Fruit fly (Drosophila melanogaster) whole organism, embryonic: ENCODE results near the gene Kaz-m1.

Experiments used
- Bdp1 ChIP-seq: fragments of 200-800 bp; sonication (Bioruptor generic); optimal IDR thresholded peaks from 3 replicates; lab custom pipeline; 2016; ENCODE audit warnings: missing biosample characterization, missing genetic modification characterization
- CG13296 ChIP-seq: fragments of 200-800 bp; sonication (Bioruptor generic); optimal IDR thresholded peaks from 3 replicates; lab custom pipeline; 2018; ENCODE audit warnings: missing biosample characterization, mild to moderate bottlenecking, missing genetic modification characterization
- CG13624 ChIP-seq: fragments of 200-800 bp; sonication (Bioruptor generic); optimal IDR thresholded peaks from 2 replicates; lab custom pipeline; 2016; ENCODE audit warnings: missing biosample characterization, missing genetic modification characterization
- CG15601 ChIP-seq: fragments of 200-800 bp; sonication (Bioruptor generic); optimal IDR thresholded peaks from 3 replicates; lab custom pipeline; 2019; ENCODE audit warnings: missing biosample characterization, mild to moderate bottlenecking, missing genetic modification characterization, moderate library complexity
- CG18764 ChIP-seq: fragments of 200-800 bp; sonication (Bioruptor generic); optimal IDR thresholded peaks from 3 replicates; lab custom pipeline; 2016; ENCODE audit warnings: missing biosample characterization, missing genetic modification characterization
- CG30403 ChIP-seq: fragments of 200-800 bp; sonication (Bioruptor generic); optimal IDR thresholded peaks from 3 replicates; lab custom pipeline; 2016; ENCODE audit warnings: missing biosample characterization, missing genetic modification characterization
- CG31224 ChIP-seq: fragments of 200-800 bp; sonication (Bioruptor generic); IDR thresholded peaks from 2 replicates; pipeline ENCODE4 v1.3.6; 2022; ENCODE audit warnings: missing biosample characterization, missing genetic modification characterization
- CG3163 ChIP-seq: fragments of 200-800 bp; sonication (Bioruptor generic); optimal IDR thresholded peaks from 3 replicates; lab custom pipeline; 2016; ENCODE audit warnings: missing biosample characterization, missing genetic modification characterization
- CG34376 ChIP-seq: fragments of 200-800 bp; sonication (Bioruptor generic); optimal IDR thresholded peaks from 2 replicates; lab custom pipeline; 2018; ENCODE audit warnings: missing biosample characterization, mild to moderate bottlenecking, missing genetic modification characterization
- CG5180 ChIP-seq: fragments of 200-800 bp; sonication (Bioruptor generic); optimal IDR thresholded peaks from 3 replicates; lab custom pipeline; 2017; ENCODE audit warnings: missing biosample characterization, missing genetic modification characterization, mild to moderate bottlenecking, moderate library complexity, missing genetic modification reagents
- CG6791 ChIP-seq: fragments of 200-800 bp; sonication (Bioruptor generic); IDR thresholded peaks from 3 replicates; pipeline ENCODE4 v1.3.6; 2022; ENCODE audit warnings: missing biosample characterization, missing genetic modification characterization; ENCODE audit not compliant: partially characterized antibody
- CG6813 ChIP-seq: fragments of 200-800 bp; sonication (Bioruptor generic); optimal IDR thresholded peaks from 2 replicates; lab custom pipeline; 2017; ENCODE audit warnings: missing biosample characterization, missing genetic modification characterization, mild to moderate bottlenecking, moderate library complexity, missing genetic modification reagents
- CG7963 ChIP-seq: fragments of 200-800 bp; sonication (Bioruptor generic); IDR thresholded peaks from 3 replicates; pipeline ENCODE4 v1.3.6; 2022; ENCODE audit warnings: missing biosample characterization, missing genetic modification characterization; ENCODE audit not compliant: partially characterized antibody
- CG8944 ChIP-seq: fragments of 200-800 bp; sonication (Bioruptor generic); optimal IDR thresholded peaks from 3 replicates; lab custom pipeline; 2016; ENCODE audit warnings: missing biosample characterization, missing genetic modification characterization
- CG9609 ChIP-seq: fragments of 200-800 bp; sonication (Bioruptor generic); optimal IDR thresholded peaks from 3 replicates; lab custom pipeline; 2016; ENCODE audit warnings: missing biosample characterization, missing genetic modification characterization
- D19B ChIP-seq: fragments of 200-800 bp; sonication (Bioruptor generic); optimal IDR thresholded peaks from 2 replicates; lab custom pipeline; 2017; ENCODE audit warnings: missing biosample characterization, mild to moderate bottlenecking, missing genetic modification characterization
- Fer1 ChIP-seq: fragments of 200-800 bp; sonication (Bioruptor generic); optimal IDR thresholded peaks from 2 replicates; lab custom pipeline; 2017; ENCODE audit warnings: missing biosample characterization, mild to moderate bottlenecking, missing genetic modification characterization
- Fer3 ChIP-seq: fragments of 200-800 bp; sonication (Bioruptor generic); optimal IDR thresholded peaks from 2 replicates; lab custom pipeline; 2018; ENCODE audit warnings: missing biosample characterization, mild to moderate bottlenecking, missing genetic modification characterization, moderate library complexity
- Hr78 ChIP-seq, 2 experiments: fragments of 200-800 bp in 1 of 2; fragments of >200 bp in 1 of 2; sonication (Bioruptor generic) in 1 of 2; optimal IDR thresholded peaks; 2 replicates each; lab custom pipeline; 2017 to 2019; ENCODE audit warnings: missing biosample characterization in 2 of 2, missing genetic modification characterization in 2 of 2, mild to moderate bottlenecking in 1 of 2, moderate library complexity in 1 of 2
- Mad ChIP-seq: fragments of 200-800 bp; sonication (Bioruptor generic); optimal IDR thresholded peaks from 2 replicates; lab custom pipeline; 2016; ENCODE audit warnings: missing biosample characterization, missing genetic modification characterization
- Nf-YB ChIP-seq: fragments of 200-800 bp; sonication (Bioruptor generic); optimal IDR thresholded peaks from 3 replicates; lab custom pipeline; 2019; ENCODE audit warnings: missing biosample characterization, mild to moderate bottlenecking, missing genetic modification characterization, moderate library complexity
- Oaz ChIP-seq: fragments of 200-800 bp; sonication (Bioruptor generic); IDR thresholded peaks from 2 replicates; pipeline ENCODE4 v1.3.6; 2022; ENCODE audit warnings: missing biosample characterization, missing genetic modification characterization
- Opbp ChIP-seq: fragments of 200-800 bp; sonication (Bioruptor generic); IDR thresholded peaks from 3 replicates; pipeline ENCODE4 v1.3.6; 2022; ENCODE audit warnings: missing biosample characterization, missing genetic modification characterization; ENCODE audit not compliant: partially characterized antibody
- Sin3A ChIP-seq: fragments of >200 bp; optimal IDR thresholded peaks from 2 replicates; lab custom pipeline; 2018
- Six4 ChIP-seq: fragments of 200-800 bp; sonication (Bioruptor generic); optimal IDR thresholded peaks from 2 replicates; lab custom pipeline; 2016; ENCODE audit warnings: missing biosample characterization, missing genetic modification characterization
- Sry-δ ChIP-seq: fragments of 200-800 bp; sonication (Bioruptor generic); optimal IDR thresholded peaks from 2 replicates; lab custom pipeline; 2016; ENCODE audit warnings: missing biosample characterization, missing genetic modification characterization
- bsh ChIP-seq, 2 experiments: fragments of 200-800 bp; sonication (Bioruptor generic); optimal IDR thresholded peaks; 2 replicates each; lab custom pipeline; 2017 to 2018; ENCODE audit warnings: mild to moderate bottlenecking in 2 of 2, missing biosample characterization in 2 of 2, missing genetic modification characterization in 2 of 2, moderate library complexity in 1 of 2
- btn ChIP-seq: fragments of 200-800 bp; sonication (Bioruptor generic); optimal IDR thresholded peaks from 2 replicates; lab custom pipeline; 2016; ENCODE audit warnings: missing biosample characterization, missing genetic modification characterization
- dati ChIP-seq: fragments of 200-800 bp; sonication (Bioruptor generic); IDR thresholded peaks from 2 replicates; pipeline ENCODE4 v1.3.6; 2022; ENCODE audit warnings: missing biosample characterization, missing genetic modification characterization
- disco-r ChIP-seq: fragments of 200-800 bp; sonication (Bioruptor generic); optimal IDR thresholded peaks from 2 replicates; lab custom pipeline; 2016; ENCODE audit warnings: missing biosample characterization, missing genetic modification characterization
- dmrt99B ChIP-seq: fragments of 200-800 bp; sonication (Bioruptor generic); optimal IDR thresholded peaks from 2 replicates; lab custom pipeline; 2018; ENCODE audit warnings: missing biosample characterization, mild to moderate bottlenecking, missing genetic modification characterization, moderate library complexity
- fu2 ChIP-seq: fragments of 200-800 bp; sonication (Bioruptor generic); optimal IDR thresholded peaks from 2 replicates; lab custom pipeline; 2016; ENCODE audit warnings: missing biosample characterization, missing genetic modification characterization
- lab ChIP-seq: fragments of 200-800 bp; sonication (Bioruptor generic); optimal IDR thresholded peaks from 3 replicates; lab custom pipeline; 2017; ENCODE audit warnings: missing biosample characterization, missing genetic modification characterization, mild to moderate bottlenecking, moderate library complexity, missing genetic modification reagents
- luna ChIP-seq: fragments of 200-800 bp; sonication (Bioruptor generic); optimal IDR thresholded peaks from 2 replicates; lab custom pipeline; 2016; ENCODE audit warnings: missing biosample characterization, missing genetic modification characterization
- mam ChIP-seq: fragments of 200-800 bp; sonication (Bioruptor generic); optimal IDR thresholded peaks from 3 replicates; lab custom pipeline; 2016; ENCODE audit warnings: missing biosample characterization, missing genetic modification characterization
- nom ChIP-seq: fragments of 200-800 bp; sonication (Bioruptor generic); optimal IDR thresholded peaks from 2 replicates; lab custom pipeline; 2017; ENCODE audit warnings: missing biosample characterization, missing genetic modification characterization, mild to moderate bottlenecking, moderate library complexity, missing genetic modification reagents
- oc ChIP-seq: fragments of 200-800 bp; sonication (Bioruptor generic); optimal IDR thresholded peaks from 2 replicates; lab custom pipeline; 2018; ENCODE audit warnings: missing biosample characterization, mild to moderate bottlenecking, missing genetic modification characterization, moderate library complexity
- org-1 ChIP-seq: fragments of 200-800 bp; sonication (Bioruptor generic); optimal IDR thresholded peaks from 2 replicates; lab custom pipeline; 2017; ENCODE audit warnings: missing biosample characterization, missing genetic modification characterization
- pros ChIP-seq: fragments of 200-800 bp; sonication (Bioruptor generic); optimal IDR thresholded peaks from 3 replicates; lab custom pipeline; 2019; ENCODE audit warnings: missing biosample characterization, mild to moderate bottlenecking, missing genetic modification characterization, moderate library complexity
- schlank ChIP-seq: fragments of 200-800 bp; sonication (Bioruptor generic); optimal IDR thresholded peaks from 2 replicates; lab custom pipeline; 2018; ENCODE audit warnings: missing biosample characterization, mild to moderate bottlenecking, missing genetic modification characterization
- scrt ChIP-seq: fragments of 200-800 bp; sonication (Bioruptor generic); optimal IDR thresholded peaks from 2 replicates; lab custom pipeline; 2018; ENCODE audit warnings: missing biosample characterization, mild to moderate bottlenecking, missing genetic modification characterization, moderate library complexity
- sim ChIP-seq: fragments of 200-800 bp; sonication (Bioruptor generic); IDR thresholded peaks from 2 replicates; pipeline ENCODE4 v1.3.6; 2022; ENCODE audit warnings: missing biosample characterization, missing genetic modification characterization
- tap ChIP-seq: fragments of 200-800 bp; optimal IDR thresholded peaks from 3 replicates; lab custom pipeline; 2019; ENCODE audit warnings: missing biosample characterization, mild to moderate bottlenecking, missing genetic modification characterization, moderate library complexity
- tll ChIP-seq, 2 experiments: fragments of 200-800 bp in 1 of 2; fragments of >200 bp in 1 of 2; sonication (Bioruptor generic) in 1 of 2; optimal IDR thresholded peaks; 2 replicates each; lab custom pipeline; 2017 to 2019; ENCODE audit warnings: missing biosample characterization in 2 of 2, missing genetic modification characterization in 2 of 2, mild to moderate bottlenecking in 1 of 2, moderate library complexity in 1 of 2
- toy ChIP-seq: fragments of 200-800 bp; sonication (Bioruptor generic); IDR thresholded peaks from 2 replicates; pipeline ENCODE4 v1.3.6; 2022; ENCODE audit warnings: missing biosample characterization, missing genetic modification characterization
- vnd ChIP-seq: fragments of 200-800 bp; sonication (Bioruptor generic); IDR thresholded peaks from 3 replicates; pipeline ENCODE4 v1.3.6; 2022; ENCODE audit warnings: missing biosample characterization, missing genetic modification characterization; ENCODE audit not compliant: partially characterized antibody
- yki ChIP-seq: fragments of >200 bp; optimal IDR thresholded peaks from 3 replicates; lab custom pipeline; 2018
- zfh2 ChIP-seq: fragments of 200-800 bp; sonication (Bioruptor generic); optimal IDR thresholded peaks from 2 replicates; lab custom pipeline; 2016; ENCODE audit warnings: missing biosample characterization, missing genetic modification characterization

Gene Kaz-m1

dm6 chr3R:26021195-26021914 lies 6.8 kb downstream of the Kaz-m1 start (continued):
- TF ChIP-seq dati: no peak
- peak; percentile 69 for TF ChIP-seq nom (GFP tag; lab: Kevin White, UChicago)
- peak; percentile 85 for TF ChIP-seq Nf-YB (GFP tag; lab: Kevin White, UChicago)
- no peak for TF ChIP-seq Sin3A (lab: Kevin White, UChicago)
- TF ChIP-seq CG8944 (GFP tag; lab: Kevin White, UChicago): peak; percentile 74
- TF ChIP-seq tap (tag; lab: Kevin White, UChicago): peak; percentile 83
- TF ChIP-seq Six4 (GFP tag; lab: Kevin White, UChicago): peak; percentile 92
- 0 out of 2 replicates have a peak, but pooled peaks have one; percentile 46 for TF ChIP-seq toy (GFP tag; lab: Robert Waterston, UW)
- TF ChIP-seq CG13624: peak; percentile 88
- peak; percentile 32 for TF ChIP-seq yki
- TF ChIP-seq luna (GFP tag; lab: Kevin White, UChicago): peak; percentile 62
- TF ChIP-seq oc (tag; lab: Kevin White, UChicago): peak; percentile 69
- TF ChIP-seq D19B: peak; percentile 85
- TF ChIP-seq Mad: peak; percentile 78
- peak; percentile 16 for TF ChIP-seq btn (GFP tag; lab: Kevin White, UChicago)
- peak; percentile 84 for TF ChIP-seq CG18764 (GFP tag; lab: Kevin White, UChicago)
- peak; percentile 7; the same call in 1 of the 3 replicates for TF ChIP-seq CG6791 (GFP tag; lab: Robert Waterston, UW)
- peak; percentile 41 for TF ChIP-seq Sry-δ (GFP tag; lab: Kevin White, UChicago)
- TF ChIP-seq disco-r (GFP tag; lab: Kevin White, UChicago): peak; percentile 71
- peak; percentile 86 for TF ChIP-seq mam
- 0 out of 3 replicates have a peak, but pooled peaks have one; percentile 33 for TF ChIP-seq vnd (GFP tag; lab: Robert Waterston, UW)
- peak; percentile 61 for TF ChIP-seq CG31224
- peak; percentile 76 for TF ChIP-seq Bdp1 (GFP tag; lab: Kevin White, UChicago)
- TF ChIP-seq Opbp (GFP tag; lab: Robert Waterston, UW): peak; percentile 63; the same call in 2 of the 3 replicates
- TF ChIP-seq CG3163 (GFP tag; lab: Kevin White, UChicago): peak; percentile 32
- TF ChIP-seq CG30403: peak; percentile 98
- TF ChIP-seq CG9609 (GFP tag; lab: Kevin White, UChicago): peak; percentile 79
- peak; percentile 58; the same call in 1 of the 2 replicates for TF ChIP-seq Oaz (GFP tag; lab: Robert Waterston, UW)
- peak; percentile 84 for TF ChIP-seq scrt (GFP tag; lab: Kevin White, UChicago)
- TF ChIP-seq bsh (GFP tag; optimal IDR thresholded peaks at IDR 0.05; lab: Kevin White, UChicago): peak; percentile 86 to 93
- peak; percentile 51 for TF ChIP-seq zfh2
- TF ChIP-seq pros (GFP tag; lab: Kevin White, UChicago): peak; percentile 74
- TF ChIP-seq CG34376 (GFP tag; lab: Kevin White, UChicago): peak; percentile 56
- peak; percentile 86 for TF ChIP-seq Fer1 (GFP tag; lab: Kevin White, UChicago)
- no peak for TF ChIP-seq CG7963 (GFP tag; lab: Robert Waterston, UW)
- TF ChIP-seq sim (GFP tag; lab: Robert Waterston, UW): peak; percentile 38; the same call in 1 of the 2 replicates
- peak; percentile 83 for TF ChIP-seq fu2 (GFP tag; lab: Kevin White, UChicago)
- peak; percentile 97 for TF ChIP-seq dmrt99B (tag; lab: Kevin White, UChicago)
- TF ChIP-seq lab: peak; percentile 88
- peak; percentile 88 for TF ChIP-seq CG13296 (GFP tag; lab: Kevin White, UChicago)
- peak; percentile 80 for TF ChIP-seq CG6813 (GFP tag; lab: Kevin White, UChicago)
- peak; percentile 84 for TF ChIP-seq Fer3 (tag; lab: Kevin White, UChicago)
- peak in 1 of 2 experiments; percentile 55 for TF ChIP-seq Hr78 (GFP tag; optimal IDR thresholded peaks at IDR 0.05; lab: Kevin White, UChicago)
- peak; percentile 92 for TF ChIP-seq CG15601 (tag; lab: Kevin White, UChicago)
- TF ChIP-seq CG5180: peak; percentile 87
- TF ChIP-seq tll (GFP tag; optimal IDR thresholded peaks at IDR 0.05; lab: Kevin White, UChicago): peak in 1 of 2 experiments; percentile 10
- peak; percentile 95 for TF ChIP-seq org-1
- peak; percentile 31 for TF ChIP-seq schlank (tag; lab: Kevin White, UChicago)
